Fruit fly (Drosophila melanogaster) whole organism, embryonic: ENCODE measurements around the gene CG46026.
A peak's percentile ranks its signal among the peaks of the same experiment; 100 is the strongest.

ENCODE experiments used
- Abd-B ChIP-seq: fragments of 200-800 bp; sonication (Bioruptor generic); optimal IDR thresholded peaks from 2 replicates; lab custom pipeline; 2018; ENCODE audit warnings: missing biosample characterization, mild to moderate bottlenecking, missing genetic modification characterization, moderate library complexity
- Ada2b ChIP-seq: fragments of 200-800 bp; sonication (Bioruptor generic); IDR thresholded peaks from 2 replicates; pipeline ENCODE4 v1.3.6; 2022; ENCODE audit warnings: missing biosample characterization, missing genetic modification characterization
- BEAF-32 ChIP-seq: fragments of 200-800 bp; sonication (Bioruptor generic); optimal IDR thresholded peaks from 3 replicates; lab custom pipeline; 2017; ENCODE audit warnings: missing biosample characterization, missing genetic modification characterization, mild to moderate bottlenecking, moderate library complexity, missing genetic modification reagents
- Blimp-1 ChIP-seq: fragments of 200-800 bp; sonication (Bioruptor generic); optimal IDR thresholded peaks from 3 replicates; lab custom pipeline; 2018; ENCODE audit warnings: missing biosample characterization, missing genetic modification characterization, mild to moderate bottlenecking, moderate library complexity, missing genetic modification reagents
- Bteb2 ChIP-seq: fragments of 200-800 bp; sonication (Bioruptor generic); optimal IDR thresholded peaks from 2 replicates; lab custom pipeline; 2016; ENCODE audit warnings: missing biosample characterization, missing genetic modification characterization
- CG11093 ChIP-seq: fragments of 200-800 bp; sonication (Bioruptor generic); IDR thresholded peaks from 3 replicates; pipeline ENCODE4 v1.3.6; 2022; ENCODE audit warnings: missing biosample characterization, missing genetic modification characterization
- CG12219 ChIP-seq: fragments of 200-800 bp; sonication (Bioruptor generic); optimal IDR thresholded peaks from 3 replicates; lab custom pipeline; 2018; ENCODE audit warnings: missing biosample characterization, mild to moderate bottlenecking, missing genetic modification characterization
- CG12659 ChIP-seq: fragments of 200-800 bp; sonication (Bioruptor generic); optimal IDR thresholded peaks from 3 replicates; lab custom pipeline; 2017; ENCODE audit warnings: mild to moderate bottlenecking, missing biosample characterization, missing genetic modification reagents, missing genetic modification characterization
- CG1603 ChIP-seq: fragments of 200-800 bp; sonication (Bioruptor generic); optimal IDR thresholded peaks from 2 replicates; lab custom pipeline; 2019; ENCODE audit warnings: missing biosample characterization, mild to moderate bottlenecking, missing genetic modification characterization, moderate library complexity
- CG2199 ChIP-seq: fragments of 200-800 bp; sonication (Bioruptor generic); IDR thresholded peaks from 3 replicates; pipeline ENCODE4 v1.3.6; 2022; ENCODE audit warnings: missing biosample characterization, missing genetic modification characterization
- CG34224 ChIP-seq: fragments of 200-800 bp; sonication (Bioruptor generic); IDR thresholded peaks from 3 replicates; pipeline ENCODE4 v1.3.6; 2022; ENCODE audit warnings: missing biosample characterization, missing genetic modification characterization; ENCODE audit not compliant: partially characterized antibody
- CG4328 ChIP-seq: fragments of 200-800 bp; sonication (Bioruptor generic); optimal IDR thresholded peaks from 3 replicates; lab custom pipeline; 2017; ENCODE audit warnings: missing biosample characterization, missing genetic modification reagents, missing genetic modification characterization
- CG4404 ChIP-seq: fragments of 200-800 bp; sonication (Bioruptor generic); IDR thresholded peaks from 2 replicates; pipeline ENCODE4 v1.3.6; 2022; ENCODE audit warnings: missing biosample characterization, missing genetic modification characterization
- CG5180 ChIP-seq: fragments of 200-800 bp; sonication (Bioruptor generic); optimal IDR thresholded peaks from 3 replicates; lab custom pipeline; 2017; ENCODE audit warnings: missing biosample characterization, missing genetic modification characterization, mild to moderate bottlenecking, moderate library complexity, missing genetic modification reagents
- CG7786 ChIP-seq: fragments of 200-800 bp; sonication (Bioruptor generic); optimal IDR thresholded peaks from 2 replicates; lab custom pipeline; 2016; ENCODE audit warnings: missing biosample characterization, missing genetic modification characterization
- CG7963 ChIP-seq: fragments of 200-800 bp; sonication (Bioruptor generic); IDR thresholded peaks from 3 replicates; pipeline ENCODE4 v1.3.6; 2022; ENCODE audit warnings: missing biosample characterization, missing genetic modification characterization; ENCODE audit not compliant: partially characterized antibody
- CG8388 ChIP-seq: fragments of 200-800 bp; sonication (Bioruptor generic); optimal IDR thresholded peaks from 2 replicates; lab custom pipeline; 2019; ENCODE audit warnings: missing biosample characterization, mild to moderate bottlenecking, missing genetic modification characterization, moderate library complexity
- CTCF ChIP-seq: fragments of 200-800 bp; sonication (Bioruptor generic); optimal IDR thresholded peaks from 2 replicates; lab custom pipeline; 2017; ENCODE audit warnings: missing biosample characterization, mild to moderate bottlenecking, missing genetic modification characterization, moderate library complexity
- CrebB ChIP-seq: fragments of 200-800 bp; sonication (Bioruptor generic); optimal IDR thresholded peaks from 3 replicates; lab custom pipeline; 2018; ENCODE audit warnings: missing biosample characterization, mild to moderate bottlenecking, missing genetic modification characterization
- Dref ChIP-seq: fragments of 200-800 bp; sonication (Bioruptor generic); IDR thresholded peaks from 2 replicates; pipeline ENCODE4 v1.3.6; 2022; ENCODE audit warnings: missing biosample characterization, missing genetic modification characterization
- ERR ChIP-seq: fragments of 200-800 bp; sonication (Bioruptor generic); optimal IDR thresholded peaks from 2 replicates; lab custom pipeline; 2016; ENCODE audit warnings: missing biosample characterization, missing genetic modification characterization
- Hr39 ChIP-seq: fragments of >200 bp; optimal IDR thresholded peaks from 2 replicates; lab custom pipeline; 2017
- Jarid2 ChIP-seq: fragments of 200-800 bp; sonication (Bioruptor generic); optimal IDR thresholded peaks from 3 replicates; lab custom pipeline; 2017; ENCODE audit warnings: mild to moderate bottlenecking, missing biosample characterization, missing genetic modification reagents, missing genetic modification characterization
- Max ChIP-seq: fragments of 200-800 bp; sonication (Bioruptor generic); optimal IDR thresholded peaks from 2 replicates; lab custom pipeline; 2016; ENCODE audit warnings: missing biosample characterization, mild to moderate bottlenecking, missing genetic modification characterization
- NC2α ChIP-seq: fragments of 200-800 bp; sonication (Bioruptor generic); optimal IDR thresholded peaks from 2 replicates; lab custom pipeline; 2016; ENCODE audit warnings: missing biosample characterization, missing genetic modification characterization
- NK7.1 ChIP-seq: fragments of 200-800 bp; sonication (Bioruptor generic); optimal IDR thresholded peaks from 3 replicates; lab custom pipeline; 2016; ENCODE audit warnings: missing biosample characterization, missing genetic modification characterization
- Stat92E ChIP-seq, 3 experiments: fragments of >200 bp in 2 of 3; fragments of 200-800 bp in 1 of 3; sonication (Bioruptor generic) in 1 of 3; optimal IDR thresholded peaks; 2 replicates each; lab custom pipeline; 2017 to 2019; ENCODE audit warnings: missing biosample characterization in 3 of 3, missing genetic modification characterization in 3 of 3, mild to moderate bottlenecking in 1 of 3, moderate library complexity in 1 of 3
- Vsx1 ChIP-seq: fragments of 200-800 bp; sonication (Bioruptor generic); optimal IDR thresholded peaks from 2 replicates; lab custom pipeline; 2017; ENCODE audit warnings: missing biosample characterization, mild to moderate bottlenecking, missing genetic modification characterization, missing genetic modification reagents
- Xbp1 ChIP-seq: fragments of 200-800 bp; sonication (Bioruptor generic); optimal IDR thresholded peaks from 3 replicates; lab custom pipeline; 2016; ENCODE audit warnings: missing biosample characterization, mild to moderate bottlenecking, missing genetic modification characterization
- ato ChIP-seq: fragments of 200-800 bp; sonication (Bioruptor generic); IDR thresholded peaks from 2 replicates; pipeline ENCODE4 v1.3.6; 2022; ENCODE audit warnings: missing biosample characterization, missing genetic modification characterization; ENCODE audit not compliant: partially characterized antibody
- cwo ChIP-seq: fragments of 200-800 bp; sonication (Bioruptor generic); optimal IDR thresholded peaks from 3 replicates; lab custom pipeline; 2017; ENCODE audit warnings: missing biosample characterization, missing genetic modification characterization, mild to moderate bottlenecking, moderate library complexity, missing genetic modification reagents
- dmrt11E ChIP-seq: fragments of 200-800 bp; sonication (Bioruptor generic); optimal IDR thresholded peaks from 3 replicates; lab custom pipeline; 2018; ENCODE audit warnings: missing biosample characterization, mild to moderate bottlenecking, missing genetic modification characterization, moderate library complexity
- fd102C ChIP-seq: fragments of 200-800 bp; sonication (Bioruptor generic); optimal IDR thresholded peaks from 2 replicates; lab custom pipeline; 2018; ENCODE audit warnings: missing biosample characterization, mild to moderate bottlenecking, missing genetic modification characterization, moderate library complexity
- gce ChIP-seq: fragments of 200-800 bp; sonication (Bioruptor generic); IDR thresholded peaks from 3 replicates; pipeline ENCODE4 v1.3.6; 2022; ENCODE audit warnings: missing biosample characterization, missing genetic modification characterization
- hb ChIP-seq: fragments of 200-800 bp; sonication (Bioruptor generic); IDR thresholded peaks from 3 replicates; pipeline ENCODE4 v1.3.6; 2022; ENCODE audit warnings: missing biosample characterization, missing genetic modification characterization; ENCODE audit not compliant: partially characterized antibody
- her ChIP-seq: fragments of 200-800 bp; sonication (Bioruptor generic); optimal IDR thresholded peaks from 2 replicates; lab custom pipeline; 2016; ENCODE audit warnings: missing biosample characterization, missing genetic modification characterization
- jigr1 ChIP-seq: fragments of 200-800 bp; sonication (Bioruptor generic); IDR thresholded peaks from 3 replicates; pipeline ENCODE4 v1.3.6; 2022; ENCODE audit warnings: missing biosample characterization, missing genetic modification characterization
- ken ChIP-seq: fragments of 200-800 bp; sonication (Bioruptor generic); IDR thresholded peaks from 3 replicates; pipeline ENCODE4 v1.3.6; 2022; ENCODE audit warnings: missing biosample characterization, missing genetic modification characterization
- knrl ChIP-seq: fragments of 200-800 bp; sonication (Bioruptor generic); IDR thresholded peaks from 3 replicates; pipeline ENCODE4 v1.3.6; 2022; ENCODE audit warnings: missing biosample characterization, missing genetic modification characterization; ENCODE audit not compliant: partially characterized antibody
- luna ChIP-seq: fragments of 200-800 bp; sonication (Bioruptor generic); optimal IDR thresholded peaks from 2 replicates; lab custom pipeline; 2016; ENCODE audit warnings: missing biosample characterization, missing genetic modification characterization
- pb ChIP-seq: fragments of 200-800 bp; sonication (Bioruptor generic); optimal IDR thresholded peaks from 3 replicates; lab custom pipeline; 2016; ENCODE audit warnings: missing biosample characterization, missing genetic modification characterization
- stwl ChIP-seq: fragments of 200-800 bp; sonication (Bioruptor generic); optimal IDR thresholded peaks from 3 replicates; lab custom pipeline; 2018; ENCODE audit warnings: missing biosample characterization, mild to moderate bottlenecking, missing genetic modification characterization, moderate library complexity
- vvl ChIP-seq: fragments of 200-800 bp; sonication (Bioruptor generic); IDR thresholded peaks from 2 replicates; pipeline ENCODE4 v1.3.6; 2022; ENCODE audit warnings: missing biosample characterization, missing genetic modification characterization
- zfh1 ChIP-seq: fragments of 200-800 bp; sonication (Bioruptor generic); IDR thresholded peaks from 3 replicates; pipeline ENCODE4 v1.3.6; 2022; ENCODE audit warnings: missing biosample characterization, missing genetic modification characterization

The CG46026 gene

dm6 chr3R:6303738-6304137, 2.9 kb upstream of the CG46026 start, which contains the start of gene CG46396:
Gene CG46396, plus strand, starts transcription at chr3R:6304038.
- TF ChIP-seq CG5180 (GFP tag; lab: Kevin White, UChicago) = no peak
- TF ChIP-seq ERR (GFP tag; lab: Kevin White, UChicago) = no peak
- no peak for TF ChIP-seq knrl
- no peak for TF ChIP-seq Bteb2 (GFP tag; lab: Kevin White, UChicago)
- no peak for TF ChIP-seq CG7786 (GFP tag; lab: Kevin White, UChicago)
- TF ChIP-seq Max (GFP tag; lab: Kevin White, UChicago) = no peak
- no peak for TF ChIP-seq CG12219 (GFP tag; lab: Kevin White, UChicago)
- no peak for TF ChIP-seq CrebB (tag; lab: Kevin White, UChicago)
- TF ChIP-seq gce = no peak
- no peak for TF ChIP-seq Xbp1
- no peak for TF ChIP-seq CG7963 (GFP tag; lab: Robert Waterston, UW)
- no peak for TF ChIP-seq ato
- TF ChIP-seq CG8388 = no peak
- no peak for TF ChIP-seq jigr1

- TF ChIP-seq hb (GFP tag; lab: Robert Waterston, UW) = 0 out of 3 replicates have a peak, but pooled peaks have one; percentile 28
- peak; percentile 31 for TF ChIP-seq Blimp-1
- no peak for TF ChIP-seq CTCF (GFP tag; lab: Kevin White, UChicago)
- TF ChIP-seq, all 482 proteins: peak for 2
Observed at dm6 chr3R:6304947-6305346, 1.7 kb upstream of the CG46026 start, which contains the start of gene Osi16. Gene Osi16, plus strand, starts transcription at chr3R:6305247.

- TF ChIP-seq Abd-B (no peak), BEAF-32 (GFP tag; lab: Kevin White, UChicago) (no peak), stwl (tag; lab: Kevin White, UChicago) (no peak), NC2α (GFP tag; lab: Kevin White, UChicago) (no peak)
- TF ChIP-seq, all 482 proteins: peak for 0
Observed at dm6 chr3R:6309676-6310075, 3.0 kb downstream of the CG46026 start, which contains the start of gene CG31560. Gene CG31560, plus strand, starts transcription at chr3R:6309976.

DNA sequence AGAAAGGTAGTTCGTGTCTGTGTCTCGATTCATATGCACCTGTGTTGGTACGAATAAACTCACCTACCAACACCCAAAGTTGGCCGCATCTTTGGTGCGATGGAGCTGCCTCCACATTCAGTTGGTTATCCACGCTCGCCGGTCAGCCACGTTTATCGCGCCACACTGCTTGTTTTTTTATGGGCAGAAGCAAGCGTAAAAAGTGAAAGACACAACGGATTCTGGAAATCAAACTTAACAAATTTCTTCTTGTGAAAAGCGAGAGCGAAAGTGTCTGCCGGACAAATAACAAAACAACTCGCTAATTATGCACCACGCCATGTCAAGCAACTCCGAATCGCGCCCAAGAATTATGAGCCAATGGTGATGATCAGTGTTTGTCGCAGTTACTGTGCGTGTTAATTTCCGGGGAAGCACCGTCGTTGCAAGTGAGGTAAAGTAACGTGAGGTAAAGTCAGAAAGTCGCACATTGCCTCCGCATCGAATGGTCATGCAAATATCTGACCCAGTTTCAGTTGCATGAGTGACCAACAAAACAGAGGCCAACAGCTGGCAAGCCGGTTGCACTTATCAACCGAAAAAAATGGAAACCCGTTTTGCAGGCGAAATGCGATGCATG, 5.1 kb downstream of the CG46026 start, which contains the start of gene Osi17:
Osi17 (plus strand) TSS at position 132 of the 619 bp plus-strand sequence.
- TF ChIP-seq Blimp-1 (peak; percentile 99), CG4328 (GFP tag; lab: Kevin White, UChicago) (no peak), Vsx1 (no peak), ken (GFP tag; lab: Robert Waterston, UW) (0 out of 3 replicates have a peak, but pooled peaks have one; percentile 26), her (no peak), Jarid2 (GFP tag; lab: Kevin White, UChicago) (peak; percentile 22), CG11093 (0 out of 3 replicates have a peak, but pooled peaks have one; percentile 11), CG2199 (0 out of 3 replicates have a peak, but pooled peaks have one; percentile 61)

dm6 chr3R:6315078-6315477, 8.4 kb downstream of the CG46026 start:
- TF ChIP-seq Dref (0 out of 2 replicates have a peak, but pooled peaks have one; percentile 24), luna (GFP tag; lab: Kevin White, UChicago) (no peak), CG4404 (GFP tag; lab: Robert Waterston, UW) (no peak), Blimp-1 (peak; percentile 42), CG12659 (no peak), NK7.1 (GFP tag; lab: Kevin White, UChicago) (no peak), Stat92E (GFP tag; optimal IDR thresholded peaks at IDR 0.05; lab: Kevin White, UChicago) (no peak), CG1603 (no peak), CG34224 (GFP tag; lab: Robert Waterston, UW) (no peak), zfh1 (GFP tag; lab: Robert Waterston, UW) (no peak), vvl (GFP tag; lab: Robert Waterston, UW) (peak; percentile 68), Hr39 (lab: Kevin White, UChicago) (peak; percentile 98), pb (no peak), Ada2b (no peak), dmrt11E (tag; lab: Kevin White, UChicago) (no peak), cwo (GFP tag; lab: Kevin White, UChicago) (peak; percentile 8), fd102C (GFP tag; lab: Kevin White, UChicago) (no peak)
